Worm (Caenorhabditis elegans): ENCODE results near the gene F27D9.12.

ce11 chrX:7667394-7668089 lies 10.8 kb upstream of the F27D9.12 start, which contains the start of gene F27D9.13:
- TF ChIP-seq F13H6.1 (tag; optimal IDR thresholded peaks at IDR 0.05), result no peak
- no peak for TF ChIP-seq nhr-77 (tag; optimal IDR thresholded peaks at IDR 0.05)
- TF ChIP-seq ama-1 (optimal IDR thresholded peaks at IDR 0.05), result no peak
- TF ChIP-seq snpc-4 (tag; optimal IDR thresholded peaks at IDR 0.05), result no peak
- TF ChIP-seq nhr-11 (tag; optimal IDR thresholded peaks at IDR 0.05), result no peak
- TF ChIP-seq peb-1 (tag; optimal IDR thresholded peaks at IDR 0.05), result no peak
- TF ChIP-seq nhr-237 (tag; optimal IDR thresholded peaks at IDR 0.05), result no peak
- no peak for TF ChIP-seq elt-1 (tag; optimal IDR thresholded peaks at IDR 0.05)
- no peak for TF ChIP-seq nhr-129 (tag; optimal IDR thresholded peaks at IDR 0.05)
- TF ChIP-seq unc-39 (tag; optimal IDR thresholded peaks at IDR 0.05), result no peak
- TF ChIP-seq lin-13 (GFP tag; optimal IDR thresholded peaks at IDR 0.05), result no peak
